Worm (Caenorhabditis elegans) whole organism, L4/young adult: ENCODE measurements around the gene tctn-1.
A peak's percentile ranks its signal among the peaks of the same experiment; 100 is the strongest.
"Not testable (repeated sequence)": the region's sequence is repeated elsewhere in the genome, so short reads cannot be mapped to it uniquely, and the experiment has no call there.

Source experiments
- W03F9.2 ChIP-seq: fragments of 150-350 bp; optimal IDR thresholded peaks from 2 replicates; lab custom pipeline; 2014; ENCODE audit warnings: missing biosample characterization, missing genetic modification characterization
- dao-5 ChIP-seq: sonication (generic microtip); optimal IDR thresholded peaks from 2 replicates; lab custom pipeline; 2016; ENCODE audit warnings: missing genotype, missing genetic modification characterization, moderate library complexity, missing compliant biosample characterization
- him-1 ChIP-seq: sonication (generic microtip); optimal IDR thresholded peaks from 2 replicates; lab custom pipeline; 2016; ENCODE audit warnings: missing genotype, missing genetic modification reagents, missing genetic modification characterization, missing compliant biosample characterization

The tctn-1 gene

DNA sequence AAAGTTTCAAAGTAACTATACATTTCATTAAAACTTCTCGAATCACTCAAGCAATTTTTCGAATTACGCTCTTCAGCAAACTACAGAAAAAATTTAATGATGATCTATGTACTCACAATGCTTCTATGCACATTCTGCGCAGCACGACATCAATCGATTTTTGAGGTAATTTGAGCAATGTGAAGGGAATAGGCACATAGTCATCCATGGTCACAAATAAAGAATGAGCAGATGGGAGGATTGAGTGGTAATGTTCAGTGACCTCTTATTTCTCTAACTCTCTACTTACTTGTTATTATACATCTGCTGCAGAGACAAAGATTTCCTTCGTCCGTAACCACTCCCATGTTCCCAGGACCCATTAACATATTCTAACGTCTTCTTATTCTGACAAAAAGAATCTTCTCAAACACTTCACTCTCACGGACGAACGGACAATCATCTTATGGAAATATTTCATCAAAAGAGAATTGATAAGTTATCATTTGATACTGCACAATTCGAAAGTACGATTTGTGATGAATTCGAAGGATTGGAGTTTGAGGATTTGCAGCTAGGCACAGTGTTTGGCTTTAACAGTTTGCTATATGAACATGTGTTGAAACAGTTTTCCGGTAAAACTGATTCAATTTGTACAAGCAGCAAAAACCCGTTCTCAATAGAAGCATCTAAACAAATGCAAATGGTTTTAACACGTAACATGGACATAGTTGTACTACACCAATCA is 8.5 kb upstream of the tctn-1 start, which contains the start of the genes fbxb-77 and Y17G9B.11:
Gene fbxb-77 (minus strand): TSS at position 229 of the 727 bp plus-strand sequence.
Gene Y17G9B.11 (plus strand): TSS at position 677 of the 727 bp plus-strand sequence.
- TF ChIP-seq dao-5 (no peak), him-1 (tag; lab: Kevin White, UChicago) (no peak)

DNA sequence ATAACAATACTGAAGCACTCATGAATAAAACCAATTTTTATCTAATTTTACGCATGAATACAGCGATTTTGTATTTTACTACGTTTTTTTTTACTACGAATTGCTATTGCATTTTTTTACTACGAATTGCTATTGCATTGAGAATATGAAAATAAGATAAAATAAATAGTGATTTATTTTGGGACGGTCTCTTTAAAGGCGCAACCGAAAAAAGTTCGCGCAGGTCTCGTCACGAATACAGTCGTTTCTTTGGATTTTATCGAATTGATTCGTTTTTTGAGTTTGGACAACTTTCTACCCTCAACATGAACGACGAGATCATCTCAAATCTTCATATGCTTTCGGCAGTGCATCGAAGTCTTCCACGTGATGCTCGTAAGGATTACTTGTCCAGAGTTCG is 4.2 kb upstream of the tctn-1 start, which contains the start of gene Y17G9B.4:
Gene Y17G9B.4 (plus strand): TSS at position 306 of the 400 bp plus-strand sequence.
- TF ChIP-seq dao-5: no peak
- no peak for TF ChIP-seq W03F9.2
- no peak for TF ChIP-seq him-1 (tag; lab: Kevin White, UChicago)

DNA sequence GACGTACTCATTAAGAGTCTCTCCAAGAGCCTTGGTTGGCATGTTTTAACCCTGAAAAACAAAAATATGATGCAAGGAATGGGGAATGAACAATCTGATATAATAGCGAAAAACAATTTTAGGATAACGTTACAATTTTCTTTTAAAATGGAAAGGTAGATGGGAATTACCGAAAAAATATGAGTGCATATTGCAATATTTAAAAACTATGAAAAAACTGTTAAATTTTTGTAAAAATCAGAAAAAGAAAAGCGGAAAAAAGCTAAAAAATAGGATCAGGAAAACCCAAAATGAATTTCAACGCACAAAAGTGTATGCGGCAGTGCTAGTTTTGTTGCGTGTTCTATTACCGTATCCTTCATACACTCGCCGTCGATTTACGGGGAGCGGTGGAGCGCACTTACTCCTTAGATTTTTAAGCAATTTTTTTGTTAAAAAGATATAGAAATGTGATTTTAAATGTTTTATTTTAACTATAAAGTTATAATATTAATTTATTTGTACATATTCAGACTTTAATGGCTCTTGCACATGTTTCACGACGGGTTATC is 2.2 kb upstream of the tctn-1 start, which contains the start of the genes rpl-20 and Y17G9B.5:
Gene rpl-20 (minus strand): TSS at position 51 of the 551 bp plus-strand sequence.
Gene Y17G9B.5 (plus strand): TSS at position 513 of the 551 bp plus-strand sequence.
- TF ChIP-seq him-1 (tag; lab: Kevin White, UChicago) (peak; percentile 99), dao-5 (peak; percentile 82), W03F9.2 (peak; percentile 99)

DNA sequence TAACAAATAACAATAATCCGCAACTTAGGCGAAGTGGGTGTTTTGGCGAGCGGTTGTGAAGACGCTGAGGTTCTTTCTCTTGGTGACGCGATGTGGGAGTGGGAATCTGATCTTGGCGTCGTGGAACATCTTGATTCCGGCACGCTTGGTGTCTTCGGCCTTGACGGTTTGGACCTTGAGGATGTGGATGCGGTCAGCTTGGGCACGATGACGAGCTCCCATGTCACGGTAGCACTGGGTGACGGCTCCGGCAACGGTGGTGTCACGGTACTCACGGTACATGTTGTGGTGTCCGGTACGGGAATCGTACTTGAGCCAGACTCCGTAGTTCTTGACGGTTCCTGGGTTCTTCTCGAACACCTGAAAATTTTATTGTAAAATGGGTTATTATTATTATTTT is 1.5 kb upstream of the tctn-1 start:
- no peak for TF ChIP-seq him-1 (tag; lab: Kevin White, UChicago)
- no peak for TF ChIP-seq dao-5
- no peak for TF ChIP-seq W03F9.2

DNA sequence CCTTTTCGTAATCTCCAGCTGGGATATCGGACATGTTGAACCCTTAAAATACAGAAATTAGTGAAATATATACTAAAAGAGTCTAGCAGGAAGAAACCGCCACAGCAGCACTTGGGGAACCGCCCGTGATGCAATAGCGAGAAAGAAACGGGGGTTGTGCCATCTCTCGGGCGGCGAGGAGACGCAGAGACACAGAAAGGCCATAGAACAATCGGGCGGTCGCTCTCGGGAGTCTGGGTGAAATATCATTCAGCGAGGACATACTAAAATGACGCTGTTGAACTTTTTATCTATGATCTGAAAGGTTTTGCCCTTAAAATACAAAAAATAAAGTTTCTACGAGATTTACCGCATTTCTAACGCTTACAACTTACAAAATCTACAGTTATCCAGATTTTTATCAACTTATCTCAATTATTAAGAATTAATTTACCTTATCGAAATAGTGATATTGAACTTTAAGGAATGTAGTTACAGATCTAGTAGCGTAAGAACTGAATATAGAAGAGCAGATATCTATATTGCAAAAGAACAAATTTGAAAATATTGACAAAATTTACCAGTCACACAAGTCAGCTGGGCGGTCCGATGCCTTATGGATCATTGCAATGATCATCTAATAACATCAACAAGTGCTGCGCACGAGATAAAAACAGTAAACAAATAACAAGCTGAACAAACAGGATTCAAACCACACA is 925 bp upstream of the tctn-1 start, which contains the start of gene cyc-2.1:
Gene cyc-2.1 (minus strand): TSS at position 605 of the 698 bp plus-strand sequence.
- peak; percentile 17 for TF ChIP-seq dao-5
- TF ChIP-seq him-1 (tag; lab: Kevin White, UChicago): no peak

DNA sequence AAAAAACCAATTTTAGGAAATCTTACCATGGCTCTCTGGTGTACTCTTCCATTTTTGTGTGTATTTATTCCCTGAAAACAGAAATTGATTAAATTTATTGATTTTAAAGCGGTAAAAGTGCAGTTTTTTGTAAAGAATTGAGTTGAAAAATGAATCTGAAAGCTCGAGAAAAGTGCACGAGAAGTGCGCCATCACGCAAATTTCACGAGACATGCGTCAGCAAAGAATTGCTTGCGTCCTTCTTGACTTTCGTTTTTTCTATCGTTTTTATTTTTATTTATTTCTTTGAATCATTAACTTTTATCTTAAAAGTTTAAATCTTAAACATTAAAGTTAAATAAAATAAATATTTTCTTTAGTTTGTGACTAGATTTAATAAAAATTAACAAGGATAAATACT is 2.2 kb downstream of the tctn-1 start, which contains the start of gene timm-17B.1:
Gene timm-17B.1 (minus strand): TSS at position 71 of the 400 bp plus-strand sequence.
- TF ChIP-seq him-1 (tag; lab: Kevin White, UChicago): peak; percentile 10
- peak; percentile 96 for TF ChIP-seq W03F9.2
- TF ChIP-seq dao-5: no peak

DNA sequence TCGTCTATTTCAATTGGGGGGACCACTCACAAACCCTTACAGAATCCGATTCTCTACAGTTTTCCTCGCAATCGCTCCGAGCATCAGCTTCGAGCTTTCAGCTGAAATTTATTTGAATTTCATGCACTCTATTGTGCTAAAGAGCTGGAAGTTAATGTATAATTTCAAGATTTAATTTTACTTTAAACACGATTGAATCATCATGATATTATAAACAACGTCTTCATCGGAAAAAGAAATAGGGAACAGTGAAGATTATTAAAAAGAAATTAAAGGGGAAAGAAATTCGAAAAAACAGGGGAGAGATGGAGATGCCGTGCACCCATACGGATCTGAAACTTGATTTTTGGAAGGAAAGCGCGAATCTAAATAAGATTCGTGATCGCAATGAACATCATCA is 3.5 kb downstream of the tctn-1 start, which contains the start of gene hoe-1:
Gene hoe-1 (minus strand): TSS at position 101 of the 400 bp plus-strand sequence.
- no peak for TF ChIP-seq him-1 (tag; lab: Kevin White, UChicago)
- TF ChIP-seq W03F9.2: no peak
- no peak for TF ChIP-seq dao-5

DNA sequence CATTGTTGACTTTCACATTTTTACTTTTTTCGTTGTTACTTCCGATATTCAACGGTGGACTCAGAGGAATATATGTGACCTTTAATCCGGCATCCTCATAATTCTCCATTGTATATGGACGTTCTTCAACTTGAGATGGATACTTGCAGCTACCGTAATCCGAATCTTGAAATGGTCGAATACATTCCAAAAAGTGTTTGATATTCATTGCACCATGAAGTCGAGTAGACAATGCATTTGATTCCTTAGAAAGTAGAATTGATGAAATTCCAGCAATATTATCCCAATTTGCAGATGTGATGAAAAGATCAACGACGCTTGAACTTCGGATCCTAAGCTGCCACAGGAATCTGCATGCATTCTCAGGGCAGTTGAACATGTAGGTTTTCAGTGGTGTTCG is 5.2 kb downstream of the tctn-1 start:
- TF ChIP-seq dao-5: no peak

DNA sequence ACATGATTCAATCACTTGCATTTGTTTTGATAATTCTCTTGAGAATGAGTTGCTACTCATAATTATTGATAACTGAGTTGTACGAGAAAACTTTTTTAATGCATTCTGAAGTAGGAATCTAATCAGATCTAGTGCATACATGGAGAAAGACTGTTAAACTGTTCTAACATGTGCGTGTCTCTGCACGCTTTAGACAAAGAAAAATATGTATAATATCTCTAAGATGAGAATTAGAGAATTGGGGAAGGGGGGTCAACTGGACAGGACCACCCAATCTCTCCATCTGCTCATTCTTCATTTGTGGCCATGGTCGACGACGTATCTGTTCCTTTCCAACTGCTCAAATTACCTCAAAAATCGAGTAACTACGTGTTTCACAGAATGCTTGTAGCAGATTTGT is 10.4 kb downstream of the tctn-1 start, which contains the start of gene fbxb-78:
Gene fbxb-78 (plus strand): TSS at position 301 of the 400 bp plus-strand sequence.
- TF ChIP-seq him-1 (tag; lab: Kevin White, UChicago) (no peak), W03F9.2 (no peak), dao-5 (no peak)

DNA sequence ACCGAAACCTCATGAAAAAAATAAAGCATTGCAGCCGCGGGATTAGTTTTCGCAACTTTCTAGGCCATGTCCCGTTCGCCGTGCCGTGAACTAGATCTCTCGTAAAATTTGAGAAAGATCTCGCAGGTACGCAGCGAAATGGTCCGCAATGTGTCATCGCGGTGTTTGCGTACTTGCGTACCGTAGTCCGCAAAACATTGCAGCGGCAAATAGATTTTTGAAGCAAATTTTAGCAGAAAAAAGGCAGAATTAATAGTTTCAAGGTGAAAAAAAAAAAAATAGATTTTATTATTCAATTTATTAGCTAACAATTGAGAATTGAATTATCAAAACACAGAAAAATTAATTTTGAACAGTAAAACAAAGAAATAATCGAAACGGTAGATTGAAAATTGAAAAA is 19.7 kb downstream of the tctn-1 start:
- peak; percentile 37 for TF ChIP-seq W03F9.2
- TF ChIP-seq him-1 (tag; lab: Kevin White, UChicago): peak; percentile 73

DNA sequence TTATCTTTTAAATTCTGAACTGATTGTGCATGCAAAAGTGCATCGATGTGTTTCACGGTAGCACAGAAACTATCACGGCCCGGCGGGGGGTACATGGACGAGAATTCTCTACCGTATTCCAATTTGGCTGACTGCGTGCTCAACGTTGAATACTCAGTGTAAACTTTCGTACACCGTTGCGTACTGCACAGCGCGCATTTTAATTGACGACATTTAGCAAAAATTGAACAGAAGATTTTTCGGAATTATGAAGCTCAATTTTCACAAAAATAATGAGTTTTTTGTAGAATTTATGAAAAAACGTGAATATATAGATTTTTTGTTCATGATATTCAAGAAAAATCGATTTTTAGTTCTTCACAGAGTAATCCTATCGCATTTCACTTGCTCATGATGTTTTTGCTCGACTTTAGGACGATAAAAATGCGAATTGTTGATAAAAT is 22.1 kb downstream of the tctn-1 start:
- peak; percentile 1 for TF ChIP-seq dao-5
- peak; percentile 88 for TF ChIP-seq him-1 (tag; lab: Kevin White, UChicago)

DNA sequence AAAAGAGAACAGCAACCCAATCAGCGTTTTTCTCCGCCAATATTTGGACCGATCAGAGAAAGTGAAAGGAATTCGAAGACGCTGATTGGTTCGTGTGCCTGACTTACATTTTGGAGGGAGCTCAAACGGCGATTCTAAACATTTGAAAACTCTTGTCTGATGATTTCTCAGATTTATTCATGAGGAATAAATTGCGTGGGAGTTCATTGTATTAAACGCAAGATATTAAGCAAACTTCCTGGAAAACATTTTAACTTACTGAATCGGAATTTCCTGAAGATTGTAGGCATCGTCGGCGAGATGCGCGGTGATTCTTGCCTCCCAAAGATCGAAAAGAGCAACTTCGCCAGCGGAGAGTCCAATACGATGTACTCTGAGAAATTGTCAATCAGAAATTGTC is 23.1 kb downstream of the tctn-1 start, which contains the start of gene K08F11.1:
Gene K08F11.1 (plus strand): TSS at position 301 of the 400 bp plus-strand sequence.
- no peak for TF ChIP-seq dao-5
- no peak for TF ChIP-seq W03F9.2
- no peak for TF ChIP-seq him-1 (tag; lab: Kevin White, UChicago)

DNA sequence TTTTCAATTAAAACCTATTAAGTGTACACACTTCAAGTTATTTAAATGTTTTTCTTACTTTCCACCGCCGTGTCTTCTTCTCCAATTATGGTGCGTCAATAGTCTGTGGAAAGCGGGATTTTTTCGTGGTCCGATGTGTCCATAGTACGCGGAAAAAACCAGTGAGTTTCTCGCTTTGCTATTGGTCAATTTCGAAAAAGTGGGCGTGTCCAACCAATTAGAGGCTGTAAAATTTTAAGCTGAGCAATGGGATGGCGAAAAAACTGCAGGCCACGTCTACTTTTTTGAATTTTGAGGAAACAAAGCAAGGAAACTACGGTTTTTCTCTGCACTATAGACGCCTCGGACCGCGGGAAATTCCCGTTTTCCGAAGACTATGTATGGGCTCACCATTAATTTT is 23.9 kb downstream of the tctn-1 start:
- TF ChIP-seq him-1 (tag; lab: Kevin White, UChicago) (no peak), W03F9.2 (no peak), dao-5 (no peak)

DNA sequence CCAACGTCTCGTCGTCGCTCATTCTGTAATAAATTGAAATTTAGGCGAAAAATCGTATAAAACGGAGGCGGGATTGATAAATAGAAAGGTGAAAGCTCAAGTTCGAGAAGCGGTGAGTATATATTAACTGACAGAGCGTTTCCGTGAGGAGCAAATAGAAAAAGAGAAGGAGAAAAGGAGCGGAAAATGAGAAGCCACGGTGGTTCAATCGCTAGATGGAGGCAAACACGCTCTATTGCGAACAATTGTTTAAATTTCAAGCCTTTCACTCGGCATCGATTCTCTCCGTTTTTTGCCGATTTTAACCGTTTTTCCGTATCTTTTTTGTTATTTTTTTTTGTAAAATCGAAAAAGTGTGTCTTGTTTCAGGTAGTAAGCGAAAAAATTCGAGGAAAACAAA is 31.8 kb downstream of the tctn-1 start, which contains the start of gene miro-1:
Gene miro-1 (minus strand): TSS at position 23 of the 400 bp plus-strand sequence.
- not testable (repeated sequence) for TF ChIP-seq W03F9.2; him-1 (tag; lab: Kevin White, UChicago); dao-5
